Comparison of ENCODE assay signal across 7 worm cellular contexts in the genomic region with DNA sequence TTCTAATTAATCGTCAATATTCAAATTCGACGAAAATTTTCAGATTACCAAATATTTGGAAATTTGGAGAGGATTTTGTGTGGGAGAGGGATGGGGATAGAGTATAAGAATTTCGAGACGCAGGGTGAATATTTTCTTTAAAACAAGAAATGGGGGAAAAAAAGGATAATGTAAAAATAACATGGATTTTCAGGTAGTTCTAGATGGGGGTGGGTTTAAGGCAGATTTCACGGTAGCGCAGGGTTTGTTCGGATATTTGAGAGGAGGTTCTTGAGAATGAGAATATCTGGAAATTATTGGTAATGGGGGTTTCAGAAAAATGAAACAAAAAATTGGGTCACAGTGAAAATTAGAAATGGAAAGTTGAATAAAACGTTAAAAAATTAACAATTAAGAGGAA.
TF ChIP-seq lines count a peak whose summit lies in the region.

No protein-coding gene starts in this region.

TF ChIP-seq in whole organism, L1 larva, 84 proteins besides CTCF, POLR2A, EP300 and RAD21 (continues in another document):
- TF ChIP-seq C34B4.2 (tag; optimal IDR thresholded peaks at IDR 0.05; lab: Kevin White, UChicago) (no peak), egl-13 (tag; optimal IDR thresholded peaks at IDR 0.05; lab: Kevin White, UChicago) (no peak), nhr-28 (tag; optimal IDR thresholded peaks at IDR 0.05; lab: Kevin White, UChicago) (no peak), ama-1 (optimal IDR thresholded peaks at IDR 0.05; lab: Kevin White, UChicago) (peak; percentile 58), xbp-1 (tag; optimal IDR thresholded peaks at IDR 0.05; lab: Kevin White, UChicago) (no peak), hlh-4 (tag; optimal IDR thresholded peaks at IDR 0.05; lab: Kevin White, UChicago) (no peak), unc-62 (GFP tag; optimal IDR thresholded peaks at IDR 0.05; lab: Kevin White, UChicago) (no peak), aha-1 (tag; optimal IDR thresholded peaks at IDR 0.05; lab: Kevin White, UChicago) (no peak), unc-98 (GFP tag; IDR thresholded peaks at IDR 0.05; lab: Robert Waterston, UW) (no peak), ztf-4 (tag; optimal IDR thresholded peaks at IDR 0.05; lab: Kevin White, UChicago) (peak; percentile 22), fkh-4 (tag; optimal IDR thresholded peaks at IDR 0.05; lab: Kevin White, UChicago; ENCODE audit: borderline replicate concordance) (no peak), isw-1 (GFP tag; IDR thresholded peaks at IDR 0.05; lab: Robert Waterston, UW) (no peak), nhr-71 (tag; optimal IDR thresholded peaks at IDR 0.05; lab: Kevin White, UChicago) (no peak)

TF ChIP-seq in whole organism, L2 larva, 48 proteins besides CTCF, POLR2A, EP300 and RAD21 (continues in another document):
- TF ChIP-seq C34F6.9 (tag; optimal IDR thresholded peaks at IDR 0.05; lab: Kevin White, UChicago): no peak
- TF ChIP-seq lin-11 (tag; optimal IDR thresholded peaks at IDR 0.05; lab: Kevin White, UChicago): no peak
- TF ChIP-seq lin-13 (GFP tag; optimal IDR thresholded peaks at IDR 0.05; lab: Kevin White, UChicago): no peak
- TF ChIP-seq lsy-2 (tag; optimal IDR thresholded peaks at IDR 0.05; lab: Kevin White, UChicago): no peak
- no peak for TF ChIP-seq skn-1 (tag; optimal IDR thresholded peaks at IDR 0.05; lab: Kevin White, UChicago)
- no peak for TF ChIP-seq mbf-1 (tag; optimal IDR thresholded peaks at IDR 0.05; lab: Kevin White, UChicago)
- TF ChIP-seq sma-3 (GFP tag; optimal IDR thresholded peaks at IDR 0.05; lab: Kevin White, UChicago): peak; percentile 3
- peak; percentile 45 for TF ChIP-seq ama-1 (optimal IDR thresholded peaks at IDR 0.05; lab: Kevin White, UChicago)
- TF ChIP-seq egl-27 (tag; optimal IDR thresholded peaks at IDR 0.05; lab: Kevin White, UChicago): no peak
- no peak for TF ChIP-seq nhr-129 (tag; optimal IDR thresholded peaks at IDR 0.05; lab: Kevin White, UChicago)
- TF ChIP-seq nhr-77 (tag; optimal IDR thresholded peaks at IDR 0.05; lab: Kevin White, UChicago): no peak
- TF ChIP-seq nhr-10 (tag; optimal IDR thresholded peaks at IDR 0.05; lab: Kevin White, UChicago): no peak
- TF ChIP-seq F13H6.1 (tag; optimal IDR thresholded peaks at IDR 0.05; lab: Kevin White, UChicago): peak; percentile 20

TF ChIP-seq in whole organism, L3 larva, 47 proteins besides CTCF, POLR2A, EP300 and RAD21:
- TF ChIP-seq ama-1 (optimal IDR thresholded peaks at IDR 0.05; lab: Kevin White, UChicago) (peak; percentile 92), lsy-12 (tag; optimal IDR thresholded peaks at IDR 0.05; lab: Kevin White, UChicago) (peak; percentile 59), ztf-4 (tag; optimal IDR thresholded peaks at IDR 0.05; lab: Kevin White, UChicago) (peak; percentile 38), unc-39 (tag; optimal IDR thresholded peaks at IDR 0.05; lab: Kevin White, UChicago) (no peak)

TF ChIP-seq in whole organism, L4 larva, 104 proteins besides CTCF, POLR2A, EP300 and RAD21 (continues in another document):
- no peak for TF ChIP-seq nhr-76 (tag; optimal IDR thresholded peaks at IDR 0.05; lab: Kevin White, UChicago)
- TF ChIP-seq nhr-6 (tag; optimal IDR thresholded peaks at IDR 0.05; lab: Kevin White, UChicago): no peak
- no peak for TF ChIP-seq lin-15B (tag; optimal IDR thresholded peaks at IDR 0.05; lab: Kevin White, UChicago)
- TF ChIP-seq dpl-1 (GFP tag; optimal IDR thresholded peaks at IDR 0.05; lab: Kevin White, UChicago): no peak
- TF ChIP-seq Y105C5A.15 (GFP tag; IDR thresholded peaks at IDR 0.05; lab: Robert Waterston, UW): no peak
- TF ChIP-seq zip-11 (GFP tag; IDR thresholded peaks at IDR 0.05; lab: Robert Waterston, UW): 0 out of 2 replicates have a peak, but pooled peaks have one; percentile 61
- TF ChIP-seq lir-3 (tag; optimal IDR thresholded peaks at IDR 0.05; lab: Kevin White, UChicago): no peak
- TF ChIP-seq aly-2 (tag; optimal IDR thresholded peaks at IDR 0.05; lab: Kevin White, UChicago): no peak
- TF ChIP-seq madf-5 (GFP tag; IDR thresholded peaks at IDR 0.05; lab: Robert Waterston, UW): no peak
- peak in 1 of 2 experiments; percentile 31 for TF ChIP-seq lsy-2 (tag; optimal IDR thresholded peaks at IDR 0.05; lab: Kevin White, UChicago)
- no peak for TF ChIP-seq ztf-11 (tag; optimal IDR thresholded peaks at IDR 0.05; lab: Kevin White, UChicago)
- no peak for TF ChIP-seq unc-62 (GFP tag; optimal IDR thresholded peaks at IDR 0.05 in 1 of 2; lab: Kevin White, UChicago)
- TF ChIP-seq unc-62 (tag; optimal IDR thresholded peaks at IDR 0.05; lab: Kevin White, UChicago): no peak
- peak; percentile 28; the same call in 1 of the 2 replicates for TF ChIP-seq F26F4.8 (GFP tag; conservative IDR thresholded peaks at IDR 0.05; lab: Robert Waterston, UW)
- peak; percentile 42; the same call in 1 of the 2 replicates for TF ChIP-seq ctbp-1 (GFP tag; IDR thresholded peaks at IDR 0.05; lab: Robert Waterston, UW)

TF ChIP-seq in whole organism, early embryonic, 17 proteins besides CTCF, POLR2A, EP300 and RAD21:
- TF ChIP-seq B0310.2 (tag; optimal IDR thresholded peaks at IDR 0.05; lab: Kevin White, UChicago) (no peak), F13C5.2 (tag; optimal IDR thresholded peaks at IDR 0.05; lab: Kevin White, UChicago) (no peak), tbx-37 (GFP tag; conservative IDR thresholded peaks at IDR 0.05; lab: Robert Waterston, UW) (no peak), hnd-1 (tag; optimal IDR thresholded peaks at IDR 0.05; lab: Kevin White, UChicago) (no peak), flt-1 (GFP tag; IDR thresholded peaks at IDR 0.05; lab: Robert Waterston, UW) (no peak), pes-1 (GFP tag; IDR thresholded peaks at IDR 0.05; lab: Robert Waterston, UW) (0 out of 2 replicates have a peak, but pooled peaks have one; percentile 28), sea-1 (GFP tag; conservative IDR thresholded peaks at IDR 0.05; lab: Robert Waterston, UW) (no peak), scrt-1 (GFP tag; IDR thresholded peaks at IDR 0.05; lab: Robert Waterston, UW) (no peak), ceh-13 (GFP tag; optimal IDR thresholded peaks at IDR 0.05; lab: Kevin White, UChicago) (no peak)
TF ChIP-seq in whole organism, early embryonic: peak in this region for 1.

TF ChIP-seq in whole organism, late embryonic, 69 proteins besides CTCF, POLR2A, EP300 and RAD21:
- TF ChIP-seq ama-1 (optimal IDR thresholded peaks at IDR 0.05; lab: Kevin White, UChicago): peak; percentile 36
- TF ChIP-seq eyg-1 (tag; optimal IDR thresholded peaks at IDR 0.05; lab: Kevin White, UChicago): no peak

TF ChIP-seq in whole organism, young adult, 124 proteins besides CTCF, POLR2A, EP300 and RAD21:
- peak; percentile 35 for TF ChIP-seq F52B5.7 (tag; optimal IDR thresholded peaks at IDR 0.05; lab: Kevin White, UChicago)
- TF ChIP-seq pbrm-1 (GFP tag; IDR thresholded peaks at IDR 0.05; lab: Robert Waterston, UW): peak; percentile 23; the same call in 1 of the 2 replicates
- no peak for TF ChIP-seq nfyb-1 (GFP tag; IDR thresholded peaks at IDR 0.05; lab: Robert Waterston, UW)
- TF ChIP-seq lsy-27 (tag; optimal IDR thresholded peaks at IDR 0.05; lab: Kevin White, UChicago; ENCODE audit: borderline replicate concordance, insufficient read depth): no peak
- 0 out of 2 replicates have a peak, but pooled peaks have one; percentile 4 for TF ChIP-seq hsf-1 (GFP tag; IDR thresholded peaks at IDR 0.05; lab: Robert Waterston, UW)
- peak; percentile 42 for TF ChIP-seq ama-1 (optimal IDR thresholded peaks at IDR 0.05; lab: Kevin White, UChicago)
- TF ChIP-seq ama-1 (GFP tag; optimal IDR thresholded peaks at IDR 0.05; lab: Kevin White, UChicago): no peak
